Worm (Caenorhabditis elegans) whole organism, L2 larva: ENCODE data around the gene C09G9.3.

ENCODE experiments used
- R02D3.7 ChIP-seq: fragments of 150-350 bp; optimal IDR thresholded peaks from 2 replicates; lab custom pipeline; 2014; ENCODE audit warnings: missing biosample characterization, missing genetic modification characterization
- ZK546.5 ChIP-seq: sonication (generic microtip); optimal IDR thresholded peaks from 2 replicates; lab custom pipeline; 2017; ENCODE audit warnings: missing biosample characterization, missing genetic modification characterization
- ama-1 ChIP-seq: fragments of 150-350 bp; optimal IDR thresholded peaks from 2 replicates; lab custom pipeline; 2018; ENCODE audit warnings: inconsistent platforms
- elt-3 ChIP-seq: sonication (generic microtip); optimal IDR thresholded peaks from 2 replicates; lab custom pipeline; 2017; ENCODE audit warnings: missing biosample characterization, missing genetic modification characterization
- fos-1 ChIP-seq: fragments of 150-350 bp; optimal IDR thresholded peaks from 2 replicates; lab custom pipeline; 2014; ENCODE audit warnings: missing biosample characterization, missing genetic modification characterization
- lin-13 ChIP-seq: fragments of 150-350 bp; optimal IDR thresholded peaks from 2 replicates; lab custom pipeline; 2014; ENCODE audit warnings: missing biosample characterization, missing genetic modification reagents, missing genetic modification characterization
- lsy-2 ChIP-seq, 2 experiments: fragments of 150-350 bp in 1 of 2; sonication (generic microtip) in 1 of 2; optimal IDR thresholded peaks; 2 replicates each; lab custom pipeline; 2014 to 2017; ENCODE audit warnings: missing biosample characterization in 2 of 2, missing genetic modification characterization in 2 of 2
- mab-5 ChIP-seq: fragments of 150-350 bp; optimal IDR thresholded peaks from 2 replicates; lab custom pipeline; 2014; ENCODE audit warnings: missing biosample characterization, missing genetic modification characterization
- mdl-1 ChIP-seq, 2 experiments: fragments of 150-350 bp in 1 of 2; sonication (generic microtip) in 1 of 2; optimal IDR thresholded peaks; 2 replicates each; lab custom pipeline; 2017; ENCODE audit warnings: missing biosample characterization in 2 of 2, missing genetic modification characterization in 2 of 2
- nhr-11 ChIP-seq: fragments of 150-350 bp; optimal IDR thresholded peaks from 2 replicates; lab custom pipeline; 2014; ENCODE audit warnings: missing biosample characterization, missing genetic modification characterization
- nhr-129 ChIP-seq: fragments of 150-350 bp; optimal IDR thresholded peaks from 2 replicates; lab custom pipeline; 2014; ENCODE audit warnings: missing biosample characterization, missing genetic modification characterization
- nhr-23 ChIP-seq: fragments of 150-350 bp; optimal IDR thresholded peaks from 2 replicates; lab custom pipeline; 2014; ENCODE audit warnings: missing biosample characterization, missing genetic modification reagents, missing genetic modification characterization
- nhr-25 ChIP-seq: fragments of 150-350 bp; sonication (generic microtip); optimal IDR thresholded peaks from 3 replicates; lab custom pipeline; 2014; ENCODE audit warnings: missing biosample characterization, missing genetic modification characterization
- skn-1 ChIP-seq: sonication (generic microtip); optimal IDR thresholded peaks from 2 replicates; lab custom pipeline; 2017; ENCODE audit warnings: missing biosample characterization, missing genetic modification characterization

- TF ChIP-seq ama-1 (lab: Kevin White, UChicago) (no peak), lin-13 (no peak), mdl-1 (tag; optimal IDR thresholded peaks at IDR 0.05; lab: Kevin White, UChicago) (no peak), lsy-2 (tag; optimal IDR thresholded peaks at IDR 0.05; lab: Kevin White, UChicago) (no peak), elt-3 (tag; lab: Kevin White, UChicago) (no peak), nhr-23 (tag; lab: Kevin White, UChicago) (no peak), fos-1 (tag; lab: Kevin White, UChicago) (no peak), skn-1 (tag; lab: Kevin White, UChicago) (no peak), mab-5 (no peak), nhr-25 (no peak), nhr-129 (tag; lab: Kevin White, UChicago) (no peak), ZK546.5 (tag; lab: Kevin White, UChicago) (no peak), R02D3.7 (tag; lab: Kevin White, UChicago) (no peak), nhr-11 (tag; lab: Kevin White, UChicago) (no peak)
Measured at ce11 chrIV:8853301-8853700, 19.6 kb downstream of the C09G9.3 start.
